Worm (Caenorhabditis elegans) whole organism, mixed stage, embryonic: ENCODE results near the gene B0244.9.

Experiments used
- M03D4.4 ChIP-seq: sonication (generic microtip); optimal IDR thresholded peaks from 2 replicates; lab custom pipeline; 2017; ENCODE audit warnings: mild to moderate bottlenecking, missing genetic modification characterization, missing compliant biosample characterization
- blmp-1 ChIP-seq: fragments of 150-350 bp; optimal IDR thresholded peaks from 2 replicates; lab custom pipeline; 2014; ENCODE audit warnings: missing biosample characterization, missing genetic modification characterization
- ceh-39 ChIP-seq: fragments of 150-350 bp; optimal IDR thresholded peaks from 2 replicates; lab custom pipeline; 2014; ENCODE audit warnings: missing biosample characterization, missing genetic modification characterization
- ceh-43 ChIP-seq: fragments of 200-800 bp; sonication (Bioruptor generic); optimal IDR thresholded peaks from 2 replicates; lab custom pipeline; 2018; ENCODE audit warnings: mild to moderate bottlenecking, missing genetic modification characterization, moderate library complexity, missing compliant biosample characterization
- ceh-83 ChIP-seq: fragments of 200-800 bp; sonication (Bioruptor generic); optimal IDR thresholded peaks from 2 replicates; lab custom pipeline; 2018; ENCODE audit warnings: mild to moderate bottlenecking, missing genetic modification characterization, missing compliant biosample characterization
- ces-1 ChIP-seq: fragments of 150-350 bp; optimal IDR thresholded peaks from 2 replicates; lab custom pipeline; 2014; ENCODE audit warnings: missing biosample characterization, missing genetic modification reagents, missing genetic modification characterization
- cnd-1 ChIP-seq: fragments of 200-800 bp; sonication (Bioruptor generic); optimal IDR thresholded peaks from 2 replicates; lab custom pipeline; 2018; ENCODE audit warnings: mild to moderate bottlenecking, missing genetic modification characterization, missing compliant biosample characterization
- drap-1 ChIP-seq: fragments of 200-800 bp; sonication (Bioruptor generic); optimal IDR thresholded peaks from 3 replicates; lab custom pipeline; 2018; ENCODE audit warnings: mild to moderate bottlenecking, missing genetic modification characterization, missing compliant biosample characterization
- elt-1 ChIP-seq: sonication (generic microtip); optimal IDR thresholded peaks from 2 replicates; lab custom pipeline; 2017; ENCODE audit warnings: missing genetic modification characterization, mild to moderate bottlenecking, missing compliant biosample characterization, antibody characterized with exemption, moderate library complexity, borderline replicate concordance; ENCODE audit not compliant: insufficient read depth
- elt-3 ChIP-seq: fragments of 150-350 bp; optimal IDR thresholded peaks from 2 replicates; lab custom pipeline; 2014; ENCODE audit warnings: missing biosample characterization, missing genetic modification characterization
- flh-1 ChIP-seq: fragments of 200-800 bp; sonication (Bioruptor generic); optimal IDR thresholded peaks from 2 replicates; lab custom pipeline; 2018; ENCODE audit warnings: mild to moderate bottlenecking, missing genetic modification characterization, moderate library complexity, missing compliant biosample characterization
- ham-2 ChIP-seq: fragments of 200-800 bp; sonication (Bioruptor generic); optimal IDR thresholded peaks from 2 replicates; lab custom pipeline; 2018; ENCODE audit warnings: mild to moderate bottlenecking, missing genetic modification characterization, missing compliant biosample characterization
- hlh-1 ChIP-seq: fragments of 150-350 bp; optimal IDR thresholded peaks from 2 replicates; lab custom pipeline; 2014; ENCODE audit warnings: missing biosample characterization, missing genetic modification reagents, missing genetic modification characterization
- lin-32 ChIP-seq: fragments of 200-800 bp; sonication (Bioruptor generic); optimal IDR thresholded peaks from 2 replicates; lab custom pipeline; 2018; ENCODE audit warnings: mild to moderate bottlenecking, missing genetic modification characterization, missing compliant biosample characterization
- lsy-2 ChIP-seq: fragments of 150-350 bp; optimal IDR thresholded peaks from 2 replicates; lab custom pipeline; 2014; ENCODE audit warnings: missing biosample characterization, missing genetic modification characterization
- mab-5 ChIP-seq: fragments of 150-350 bp; optimal IDR thresholded peaks from 2 replicates; lab custom pipeline; 2014; ENCODE audit warnings: missing biosample characterization, missing genetic modification characterization
- mep-1 ChIP-seq: fragments of 150-350 bp; optimal IDR thresholded peaks from 2 replicates; lab custom pipeline; 2017; ENCODE audit warnings: missing biosample characterization, missing genetic modification reagents, missing genetic modification characterization, inconsistent platforms
- mls-2 ChIP-seq: sonication (generic microtip); optimal IDR thresholded peaks from 2 replicates; lab custom pipeline; 2016; ENCODE audit warnings: mild to moderate bottlenecking, missing genetic modification characterization, moderate library complexity, missing compliant biosample characterization
- nhr-12 ChIP-seq: fragments of 150-350 bp; optimal IDR thresholded peaks from 2 replicates; lab custom pipeline; 2014; ENCODE audit warnings: missing biosample characterization, missing genetic modification characterization
- nhr-2 ChIP-seq: fragments of 150-350 bp; optimal IDR thresholded peaks from 2 replicates; lab custom pipeline; 2014; ENCODE audit warnings: missing biosample characterization, missing genetic modification characterization
- nhr-237 ChIP-seq: fragments of 150-350 bp; optimal IDR thresholded peaks from 2 replicates; lab custom pipeline; 2014; ENCODE audit warnings: missing biosample characterization, missing genetic modification characterization
- pha-4 ChIP-seq: fragments of 150-350 bp; optimal IDR thresholded peaks from 2 replicates; lab custom pipeline; 2018; ENCODE audit warnings: missing biosample characterization, missing genetic modification reagents, missing genetic modification characterization
- sem-2 ChIP-seq: fragments of 200-800 bp; sonication (Bioruptor generic); optimal IDR thresholded peaks from 2 replicates; lab custom pipeline; 2018; ENCODE audit warnings: mild to moderate bottlenecking, missing genetic modification characterization, missing compliant biosample characterization
- tbx-8 ChIP-seq: fragments of 200-800 bp; sonication (Bioruptor generic); optimal IDR thresholded peaks from 2 replicates; lab custom pipeline; 2018; ENCODE audit warnings: mild to moderate bottlenecking, missing genetic modification characterization, moderate library complexity, missing compliant biosample characterization
- unc-120 ChIP-seq: sonication (generic microtip); optimal IDR thresholded peaks from 2 replicates; lab custom pipeline; 2017; ENCODE audit warnings: missing genetic modification characterization, missing compliant biosample characterization; ENCODE audit not compliant: poor library complexity, severe bottlenecking
- unc-39 ChIP-seq: fragments of 150-350 bp; optimal IDR thresholded peaks from 2 replicates; lab custom pipeline; 2014; ENCODE audit warnings: missing biosample characterization, missing genetic modification characterization
- unc-62 ChIP-seq: fragments of 150-350 bp; optimal IDR thresholded peaks from 2 replicates; lab custom pipeline; 2014; ENCODE audit warnings: missing biosample characterization, missing genetic modification reagents, missing genetic modification characterization
- zip-8 ChIP-seq: fragments of 150-350 bp; optimal IDR thresholded peaks from 2 replicates; lab custom pipeline; 2014; ENCODE audit warnings: missing biosample characterization, missing genetic modification characterization

Gene B0244.9

DNA sequence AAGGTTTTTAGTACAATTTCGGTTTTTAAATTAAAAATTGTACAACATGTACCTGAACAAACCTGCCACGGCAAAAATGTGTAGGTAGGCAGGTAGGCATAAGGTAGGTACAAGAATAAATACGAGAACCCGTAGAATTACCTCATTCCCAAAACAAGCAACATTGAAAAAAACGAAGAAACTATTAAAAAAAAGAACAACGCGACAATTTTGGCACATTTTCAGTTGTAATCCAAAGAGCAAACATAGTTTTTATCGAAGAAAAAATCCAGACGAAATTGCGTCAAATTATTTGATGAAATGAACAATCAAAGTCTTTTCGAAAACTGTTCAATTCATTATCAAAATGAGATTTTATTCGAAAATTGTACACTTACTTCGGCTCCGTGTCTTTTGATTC lies 9.8 kb upstream of the B0244.9 start, which contains the start of gene B0244.16:
Gene B0244.16 (plus strand): TSS at position 301 of the 400 bp plus-strand sequence.
- no peak for TF ChIP-seq M03D4.4 (tag; lab: Kevin White, UChicago)
- TF ChIP-seq flh-1 (GFP tag; lab: Kevin White, UChicago): no peak
- no peak for TF ChIP-seq mls-2 (tag; lab: Kevin White, UChicago)
- TF ChIP-seq pha-4 (tag; lab: Kevin White, UChicago): no peak
- no peak for TF ChIP-seq unc-120 (tag; lab: Kevin White, UChicago)
- TF ChIP-seq ceh-43: no peak
- TF ChIP-seq lin-32 (GFP tag; lab: Kevin White, UChicago): no peak

ce11 chrIII:5737708-5738107 lies 6.9 kb upstream of the B0244.9 start, which contains the start of gene B0244.6:
B0244.6 (plus strand) TSS chrIII:5738008.
- TF ChIP-seq nhr-237 (tag; lab: Kevin White, UChicago) (no peak), ces-1 (GFP tag; lab: Kevin White, UChicago) (no peak), lin-32 (GFP tag; lab: Kevin White, UChicago) (no peak), blmp-1 (no peak), ceh-43 (no peak), elt-3 (tag; lab: Kevin White, UChicago) (no peak), mls-2 (tag; lab: Kevin White, UChicago) (no peak), cnd-1 (no peak), drap-1 (no peak), hlh-1 (tag; lab: Kevin White, UChicago) (no peak), ceh-39 (tag; lab: Kevin White, UChicago) (no peak), nhr-12 (tag; lab: Kevin White, UChicago) (no peak), ham-2 (GFP tag; lab: Kevin White, UChicago) (no peak)

DNA sequence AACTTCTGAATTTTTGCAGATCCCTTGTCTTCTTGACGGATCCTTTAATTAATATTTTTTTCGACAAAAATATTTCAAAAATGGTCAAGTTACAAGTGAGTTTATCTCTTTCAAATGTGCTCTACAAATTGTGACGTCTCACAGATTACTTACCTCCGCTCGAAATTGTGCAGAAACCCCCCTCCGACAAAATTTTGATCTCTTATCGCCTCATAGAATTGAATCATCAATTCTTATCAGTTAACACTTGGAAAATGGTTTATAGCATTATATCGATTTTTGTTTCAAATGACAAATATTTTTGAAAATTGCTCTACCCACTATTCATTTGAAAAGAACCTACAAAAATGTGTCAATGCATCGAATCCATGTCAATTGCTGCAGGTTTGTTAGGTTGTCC lies 4.1 kb upstream of the B0244.9 start, which contains the start of gene B0244.10:
Gene B0244.10 (plus strand): TSS at position 254 of the 400 bp plus-strand sequence.
- TF ChIP-seq tbx-8 (no peak), hlh-1 (tag; lab: Kevin White, UChicago) (no peak), unc-62 (GFP tag; lab: Kevin White, UChicago) (no peak), nhr-237 (tag; lab: Kevin White, UChicago) (no peak), unc-39 (tag; lab: Kevin White, UChicago) (no peak), M03D4.4 (tag; lab: Kevin White, UChicago) (no peak), ceh-83 (no peak), elt-1 (no peak), pha-4 (tag; lab: Kevin White, UChicago) (no peak), mab-5 (tag; lab: Kevin White, UChicago) (no peak), lin-32 (GFP tag; lab: Kevin White, UChicago) (no peak)
- TF ChIP-seq, all 35 proteins: peak for 0

DNA sequence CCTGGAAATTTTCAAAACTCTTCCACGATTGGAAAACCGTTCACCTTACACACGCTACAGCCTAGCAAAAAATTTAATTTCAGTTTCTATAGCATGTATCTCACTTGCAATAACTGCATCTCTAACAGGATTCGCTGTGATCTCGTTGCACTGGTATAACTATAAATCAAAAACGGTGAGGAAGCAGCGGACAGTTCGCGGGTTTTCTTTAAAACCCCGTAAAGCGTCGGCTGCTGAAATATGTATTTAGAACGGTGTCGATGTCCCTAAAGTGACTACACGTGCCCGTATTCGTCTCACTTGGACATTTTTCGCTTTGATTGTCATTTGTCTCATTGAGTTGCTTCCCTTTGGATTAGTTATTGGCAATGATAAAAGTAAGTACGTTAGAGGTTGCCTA lies 3.5 kb upstream of the B0244.9 start:
- TF ChIP-seq cnd-1: no peak
- TF ChIP-seq elt-1: no peak
- TF ChIP-seq ces-1 (GFP tag; lab: Kevin White, UChicago): no peak
- no peak for TF ChIP-seq lin-32 (GFP tag; lab: Kevin White, UChicago)
- no peak for TF ChIP-seq hlh-1 (tag; lab: Kevin White, UChicago)
- no peak for TF ChIP-seq tbx-8
- TF ChIP-seq nhr-237 (tag; lab: Kevin White, UChicago): no peak
- TF ChIP-seq zip-8: no peak
- TF ChIP-seq ham-2 (GFP tag; lab: Kevin White, UChicago): no peak

- TF ChIP-seq lsy-2: no peak
- TF ChIP-seq sem-2 (GFP tag; lab: Kevin White, UChicago): no peak
- TF ChIP-seq hlh-1 (tag; lab: Kevin White, UChicago): no peak
- no peak for TF ChIP-seq nhr-12 (tag; lab: Kevin White, UChicago)
- no peak for TF ChIP-seq nhr-2 (tag; lab: Kevin White, UChicago)
- TF ChIP-seq ceh-83: no peak
Measured at ce11 chrIII:5732925-5733324, 2.1 kb upstream of the B0244.9 start, which contains the start of gene B0244.17. B0244.17 (plus strand) TSS chrIII:5733225.

DNA sequence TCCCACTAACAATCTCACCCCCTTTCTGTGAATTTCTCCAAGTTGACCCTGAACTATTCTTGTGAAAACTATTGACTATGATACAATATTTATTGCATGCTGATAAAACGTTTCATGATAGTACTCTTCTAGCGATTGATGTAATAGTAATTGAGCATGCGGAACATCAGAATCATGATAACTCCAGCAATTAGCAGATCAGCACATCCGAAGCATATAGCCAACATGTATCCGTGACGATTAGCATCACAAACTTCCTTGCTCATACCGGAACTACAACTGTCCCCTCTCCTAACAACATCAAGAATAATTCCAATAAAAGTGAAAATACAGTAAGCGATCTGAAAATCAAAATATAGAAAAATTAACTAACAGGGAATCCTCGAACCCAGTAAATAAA lies 789 bp downstream of the B0244.9 start:
- no peak for TF ChIP-seq unc-39 (tag; lab: Kevin White, UChicago)
- TF ChIP-seq mep-1: no peak
- no peak for TF ChIP-seq unc-120 (tag; lab: Kevin White, UChicago)
- no peak for TF ChIP-seq hlh-1 (tag; lab: Kevin White, UChicago)
- no peak for TF ChIP-seq unc-62 (GFP tag; lab: Kevin White, UChicago)
